Worm (Caenorhabditis elegans): Measurements from ENCODE around the gene T04C12.1.

Gene T04C12.1

DNA sequence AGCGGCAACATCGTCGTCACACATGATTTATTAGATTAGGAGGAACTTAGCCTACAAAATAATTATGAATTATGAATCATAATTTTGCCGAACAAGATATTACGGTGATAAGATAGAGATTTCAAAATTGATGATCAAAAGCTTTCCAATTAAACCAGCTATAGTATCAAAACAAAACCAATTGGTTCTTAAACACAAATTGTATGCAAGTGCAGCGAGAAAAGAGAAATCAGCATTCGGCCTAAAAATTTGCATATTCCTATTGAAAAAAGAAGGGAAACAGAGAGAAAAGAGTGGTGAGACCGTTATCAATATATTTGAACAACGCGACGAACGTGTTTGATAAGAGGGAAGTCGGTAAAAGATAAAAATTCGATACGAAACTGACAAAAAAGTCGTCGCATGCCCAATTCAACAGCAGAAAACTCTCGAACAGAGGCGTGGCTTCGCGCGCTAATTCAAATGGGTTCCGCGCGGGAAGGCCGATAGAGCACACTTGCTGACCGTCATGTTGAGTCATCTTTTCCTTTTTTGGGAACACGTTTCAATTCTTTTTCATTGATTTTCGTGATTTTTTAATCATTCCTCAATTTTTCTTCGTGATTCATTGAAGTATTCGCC is 19.1 kb upstream of the T04C12.1 start, which contains the start of gene act-2 (continued):
- TF ChIP-seq egrh-3 (GFP tag; IDR thresholded peaks at IDR 0.05): peak; percentile 44; the same call in 1 of the 2 replicates
- TF ChIP-seq repo-1 (tag; optimal IDR thresholded peaks at IDR 0.05): no peak
- no peak for TF ChIP-seq F57A8.1 (GFP tag; optimal IDR thresholded peaks at IDR 0.05)
- TF ChIP-seq cebp-2 (GFP tag; IDR thresholded peaks at IDR 0.05): no peak
- peak; percentile 38 for TF ChIP-seq lin-40 (tag; optimal IDR thresholded peaks at IDR 0.05)
- no peak for TF ChIP-seq mxl-1 (tag; optimal IDR thresholded peaks at IDR 0.05)
- TF ChIP-seq ztf-28 (GFP tag; IDR thresholded peaks at IDR 0.05): 0 out of 2 replicates have a peak, but pooled peaks have one; percentile 54
- TF ChIP-seq lsl-1 (GFP tag; optimal IDR thresholded peaks at IDR 0.05): peak; percentile 55
- TF ChIP-seq ztf-18 (tag; optimal IDR thresholded peaks at IDR 0.05): no peak
- TF ChIP-seq Y67H2A.10 (GFP tag; conservative IDR thresholded peaks at IDR 0.05): no peak
- no peak for TF ChIP-seq fkh-3 (tag; optimal IDR thresholded peaks at IDR 0.05)
- TF ChIP-seq F52B5.7 (tag; optimal IDR thresholded peaks at IDR 0.05): no peak
- TF ChIP-seq nfya-1 (tag; optimal IDR thresholded peaks at IDR 0.05; ENCODE audit: borderline replicate concordance, insufficient read depth): no peak
- no peak for TF ChIP-seq hmg-20 (GFP tag; IDR thresholded peaks at IDR 0.05)
- no peak for TF ChIP-seq let-607 (tag; optimal IDR thresholded peaks at IDR 0.05)
- TF ChIP-seq sptf-2 (GFP tag; optimal IDR thresholded peaks at IDR 0.05): no peak
- no peak for TF ChIP-seq ztf-6 (GFP tag; IDR thresholded peaks at IDR 0.05)
- TF ChIP-seq Y95B8A.8 (GFP tag; IDR thresholded peaks at IDR 0.05): peak; percentile 74
- TF ChIP-seq nhr-27 (tag; optimal IDR thresholded peaks at IDR 0.05): no peak
- no peak for TF ChIP-seq mel-28 (tag; optimal IDR thresholded peaks at IDR 0.05; ENCODE audit: borderline replicate concordance)
- no peak for TF ChIP-seq Y53F4B.3 (GFP tag; IDR thresholded peaks at IDR 0.05)
- TF ChIP-seq T07F8.4 (tag; optimal IDR thresholded peaks at IDR 0.05): no peak
- TF ChIP-seq ama-1 (optimal IDR thresholded peaks at IDR 0.05): no peak
- TF ChIP-seq ama-1 (GFP tag; optimal IDR thresholded peaks at IDR 0.05): no peak
- TF ChIP-seq snpc-3.4 (tag; optimal IDR thresholded peaks at IDR 0.05): peak; percentile 83
- TF ChIP-seq D2030.7 (GFP tag; IDR thresholded peaks at IDR 0.05): peak; percentile 91
- TF ChIP-seq B0336.3 (GFP tag; IDR thresholded peaks at IDR 0.05): no peak; the same call in 1 of the 2 replicates
- peak; percentile 20 for TF ChIP-seq snpc-1.1 (tag; optimal IDR thresholded peaks at IDR 0.05; ENCODE audit: insufficient read depth)
- peak; percentile 42 for TF ChIP-seq nhr-80 (tag; optimal IDR thresholded peaks at IDR 0.05)
- no peak for TF ChIP-seq B0035.1 (tag; optimal IDR thresholded peaks at IDR 0.05)
- no peak for TF ChIP-seq mes-4 (tag; optimal IDR thresholded peaks at IDR 0.05)
- peak; percentile 69 for TF ChIP-seq F33H1.4 (GFP tag; IDR thresholded peaks at IDR 0.05)
- TF ChIP-seq athp-1 (tag; optimal IDR thresholded peaks at IDR 0.05): peak; percentile 22
- TF ChIP-seq rpc-1 (optimal IDR thresholded peaks at IDR 0.05): peak; percentile 8
- TF ChIP-seq rpc-1 (tag; optimal IDR thresholded peaks at IDR 0.05): no peak
- TF ChIP-seq aptf-2 (GFP tag; conservative IDR thresholded peaks at IDR 0.05): 0 out of 2 replicates have a peak, but pooled peaks have one; percentile 46
- no peak for TF ChIP-seq let-526 (GFP tag; IDR thresholded peaks at IDR 0.05)
- peak; percentile 62 for TF ChIP-seq attf-5 (GFP tag; optimal IDR thresholded peaks at IDR 0.05)
- TF ChIP-seq zfh-2 (GFP tag; conservative IDR thresholded peaks at IDR 0.05): no peak
- peak; percentile 95 for TF ChIP-seq madf-6 (GFP tag; IDR thresholded peaks at IDR 0.05)
- no peak for TF ChIP-seq ets-4 (GFP tag; optimal IDR thresholded peaks at IDR 0.05)
- no peak for TF ChIP-seq gei-17 (GFP tag; optimal IDR thresholded peaks at IDR 0.05)
- TF ChIP-seq nfya-2 (GFP tag; IDR thresholded peaks at IDR 0.05): no peak
- no peak for TF ChIP-seq ceh-40 (GFP tag; IDR thresholded peaks at IDR 0.05)
- peak; percentile 75; the same call in 1 of the 2 replicates for TF ChIP-seq B0019.2 (GFP tag; conservative IDR thresholded peaks at IDR 0.05)
- 0 out of 2 replicates have a peak, but pooled peaks have one; percentile 39 for TF ChIP-seq Y79H2A.3 (GFP tag; conservative IDR thresholded peaks at IDR 0.05)
- TF ChIP-seq rec-8 (tag; optimal IDR thresholded peaks at IDR 0.05): no peak
- no peak for TF ChIP-seq lsy-27 (tag; optimal IDR thresholded peaks at IDR 0.05; ENCODE audit: borderline replicate concordance, insufficient read depth)

Data from whole organism, young adult.